Fruit fly (Drosophila melanogaster) whole organism, prepupa: ENCODE results near the gene Ctps.

Source experiments
- CG8319 ChIP-seq: fragments of 200-800 bp; sonication (Bioruptor generic); optimal IDR thresholded peaks from 3 replicates; lab custom pipeline; 2016; ENCODE audit warnings: missing biosample characterization, missing genetic modification characterization
- CG8632 ChIP-seq: fragments of 200-800 bp; sonication (Bioruptor generic); optimal IDR thresholded peaks from 3 replicates; lab custom pipeline; 2016; ENCODE audit warnings: missing biosample characterization, missing genetic modification characterization
- Hr39 ChIP-seq: fragments of 200-800 bp; sonication (Bioruptor generic); optimal IDR thresholded peaks from 2 replicates; lab custom pipeline; 2016; ENCODE audit warnings: missing biosample characterization, missing genetic modification characterization
- acj6 ChIP-seq: fragments of 200-800 bp; sonication (Bioruptor generic); optimal IDR thresholded peaks from 3 replicates; lab custom pipeline; 2016; ENCODE audit warnings: missing biosample characterization, missing genetic modification characterization
- dsx ChIP-seq: fragments of 200-800 bp; optimal IDR thresholded peaks from 3 replicates; lab custom pipeline; 2019; ENCODE audit warnings: missing biosample characterization, mild to moderate bottlenecking, missing genetic modification characterization, moderate library complexity; ENCODE audit not compliant: poor library complexity, severe bottlenecking
- fkh ChIP-seq: fragments of 200-800 bp; sonication (Bioruptor generic); optimal IDR thresholded peaks from 3 replicates; lab custom pipeline; 2017; ENCODE audit warnings: missing biosample characterization, mild to moderate bottlenecking, missing genetic modification characterization, moderate library complexity
- spab ChIP-seq: fragments of 200-800 bp; sonication (Bioruptor generic); optimal IDR thresholded peaks from 2 replicates; lab custom pipeline; 2017; ENCODE audit warnings: missing biosample characterization, mild to moderate bottlenecking, missing genetic modification characterization, missing genetic modification reagents

DNA sequence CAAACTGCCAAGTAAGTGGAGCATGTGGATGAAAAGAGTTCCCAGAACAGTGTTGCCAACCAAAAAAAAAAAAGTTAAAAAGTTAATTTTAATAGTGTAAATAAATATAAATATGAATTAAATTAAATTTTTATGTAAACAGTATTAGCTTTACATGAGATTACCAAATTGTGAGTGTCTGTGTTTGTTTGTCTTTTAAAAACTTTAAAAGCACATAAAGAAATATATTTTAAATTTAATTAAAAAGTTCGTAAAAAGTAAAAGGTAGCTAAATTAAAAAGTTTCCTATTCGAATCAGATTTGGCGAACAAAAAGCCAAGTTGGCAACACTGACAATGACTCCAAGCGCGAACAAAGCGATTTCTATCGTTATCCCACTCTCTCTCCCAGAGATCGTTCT is 11.2 kb downstream of the Ctps start:
- peak; percentile 5 for TF ChIP-seq dsx (GFP tag; lab: Kevin White, UChicago)
- no peak for TF ChIP-seq Hr39 (GFP tag; lab: Kevin White, UChicago)
- peak; percentile 50 for TF ChIP-seq acj6
- TF ChIP-seq CG8319 (GFP tag; lab: Kevin White, UChicago): no peak
- peak; percentile 22 for TF ChIP-seq CG8632
- TF ChIP-seq spab (GFP tag; lab: Kevin White, UChicago): no peak
- TF ChIP-seq fkh (GFP tag; lab: Kevin White, UChicago): no peak
